Worm (Caenorhabditis elegans) whole organism, L1 larva: ENCODE results near the gene puf-9.

Experiments used
- aly-2 ChIP-seq: fragments of 150-350 bp; optimal IDR thresholded peaks from 2 replicates; lab custom pipeline; 2014; ENCODE audit warnings: missing biosample characterization, missing genetic modification characterization
- egl-27 ChIP-seq, 2 experiments: fragments of 150-350 bp in 1 of 2; sonication (generic microtip); optimal IDR thresholded peaks; 3 replicates each; lab custom pipeline; 2017 to 2018; ENCODE audit warnings: missing biosample characterization in 2 of 2, missing genetic modification characterization in 2 of 2, missing genetic modification reagents in 2 of 2
- lin-14 ChIP-seq: fragments of 200-800 bp; sonication (Bioruptor generic); optimal IDR thresholded peaks from 2 replicates; lab custom pipeline; 2018; ENCODE audit warnings: mild to moderate bottlenecking, missing genetic modification characterization, moderate library complexity, missing compliant biosample characterization
- lin-15B ChIP-seq: fragments of 150-350 bp; sonication (generic microtip); optimal IDR thresholded peaks from 3 replicates; lab custom pipeline; 2014; ENCODE audit warnings: missing biosample characterization, missing genetic modification characterization
- nhr-90 ChIP-seq: sonication (generic microtip); optimal IDR thresholded peaks from 2 replicates; lab custom pipeline; 2016; ENCODE audit warnings: mild to moderate bottlenecking, missing genetic modification characterization, missing compliant biosample characterization; ENCODE audit not compliant: poor library complexity
- sptf-1 ChIP-seq: fragments of 150-350 bp; optimal IDR thresholded peaks from 2 replicates; lab custom pipeline; 2014; ENCODE audit warnings: missing biosample characterization, missing genetic modification characterization
- unc-62 ChIP-seq: fragments of 150-350 bp; optimal IDR thresholded peaks from 2 replicates; lab custom pipeline; 2014; ENCODE audit warnings: missing biosample characterization, missing genetic modification reagents, missing genetic modification characterization
- ztf-11 ChIP-seq, 2 experiments: sonication (generic microtip); optimal IDR thresholded peaks; 2 replicates each; lab custom pipeline; 2016 to 2017; ENCODE audit warnings: missing genetic modification characterization in 2 of 2, missing biosample characterization in 1 of 2, missing compliant biosample characterization in 1 of 2

DNA sequence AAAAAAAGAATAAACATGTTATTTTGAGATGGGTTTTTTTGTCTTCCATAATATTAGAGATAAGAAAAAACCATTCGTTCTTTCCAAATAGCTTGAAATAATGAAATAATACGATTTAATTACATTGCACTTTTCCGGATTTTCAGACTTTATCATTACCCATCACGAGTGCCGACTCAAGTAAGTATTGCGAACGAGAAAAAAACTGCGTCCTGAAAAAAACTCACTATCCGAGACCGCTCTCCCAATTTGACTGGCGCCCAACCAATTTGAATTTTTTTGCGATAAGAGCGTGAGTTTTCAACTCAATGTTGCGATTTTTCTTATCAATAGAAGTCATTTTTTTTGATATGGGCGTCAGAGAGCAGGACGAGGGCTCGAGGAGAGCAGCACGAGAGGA lies 28.4 kb upstream of the puf-9 start:
- TF ChIP-seq lin-15B (tag; lab: Kevin White, UChicago) (no peak), lin-14 (no peak), egl-27 (tag; optimal IDR thresholded peaks at IDR 0.05; lab: Kevin White, UChicago) (no peak), aly-2 (tag; lab: Kevin White, UChicago) (no peak), ztf-11 (tag; optimal IDR thresholded peaks at IDR 0.05; lab: Kevin White, UChicago) (no peak), unc-62 (no peak), nhr-90 (no peak), sptf-1 (tag; lab: Kevin White, UChicago) (no peak)
